Fruit fly (Drosophila melanogaster) whole organism, embryonic: ENCODE data around the gene CG6791.

Experiments
- CG10431 ChIP-seq: fragments of 200-800 bp; sonication (Bioruptor generic); optimal IDR thresholded peaks from 3 replicates; lab custom pipeline; 2018; ENCODE audit warnings: missing biosample characterization, mild to moderate bottlenecking, missing genetic modification characterization
- CG15011 ChIP-seq: fragments of 200-800 bp; sonication (Bioruptor generic); optimal IDR thresholded peaks from 3 replicates; lab custom pipeline; 2018; ENCODE audit warnings: missing biosample characterization, mild to moderate bottlenecking, missing genetic modification characterization
- CG15073 ChIP-seq: fragments of 200-800 bp; sonication (Bioruptor generic); optimal IDR thresholded peaks from 2 replicates; lab custom pipeline; 2016; ENCODE audit warnings: missing biosample characterization, missing genetic modification characterization
- HHEX ChIP-seq: fragments of 200-800 bp; sonication (Bioruptor generic); optimal IDR thresholded peaks from 3 replicates; lab custom pipeline; 2017; ENCODE audit warnings: missing biosample characterization, mild to moderate bottlenecking, missing genetic modification characterization, missing genetic modification reagents
- Hr3 ChIP-seq: fragments of 200-800 bp; sonication (Bioruptor generic); optimal IDR thresholded peaks from 3 replicates; lab custom pipeline; 2016; ENCODE audit warnings: missing biosample characterization, missing genetic modification characterization
- Kr ChIP-seq: fragments of 200-800 bp; sonication (Bioruptor generic); optimal IDR thresholded peaks from 2 replicates; lab custom pipeline; 2017; ENCODE audit warnings: missing biosample characterization, mild to moderate bottlenecking, missing genetic modification characterization
- Sry-β ChIP-seq: fragments of 200-800 bp; sonication (Bioruptor generic); optimal IDR thresholded peaks from 2 replicates; lab custom pipeline; 2018; ENCODE audit warnings: missing biosample characterization, mild to moderate bottlenecking, missing genetic modification characterization, moderate library complexity
- Trl ChIP-seq, 3 experiments: fragments of >200 bp in 2 of 3; fragments of 200-800 bp in 1 of 3; sonication (Bioruptor generic) in 1 of 3; optimal IDR thresholded peaks; 2 replicates in 1 of 3; 3 replicates in 2 of 3; lab custom pipeline; 2016 to 2017; ENCODE audit warnings: missing biosample characterization in 1 of 3, missing genetic modification characterization in 1 of 3
- ase ChIP-seq: fragments of 200-800 bp; sonication (Bioruptor generic); IDR thresholded peaks from 3 replicates; pipeline ENCODE4 v1.3.6; 2022; ENCODE audit warnings: missing biosample characterization, missing genetic modification characterization
- da ChIP-seq: fragments of 200-800 bp; sonication (Bioruptor generic); optimal IDR thresholded peaks from 2 replicates; lab custom pipeline; 2016; ENCODE audit warnings: missing biosample characterization, missing genetic modification characterization
- eve ChIP-seq, 2 experiments: fragments of >200 bp; optimal IDR thresholded peaks; 2 replicates each; lab custom pipeline; 2017; ENCODE audit warnings: missing biosample characterization in 2 of 2, missing genetic modification characterization in 2 of 2
- klu ChIP-seq: fragments of 200-800 bp; sonication (Bioruptor generic); IDR thresholded peaks from 2 replicates; pipeline ENCODE4 v1.3.6; 2022; ENCODE audit warnings: missing biosample characterization, missing genetic modification characterization

DNA sequence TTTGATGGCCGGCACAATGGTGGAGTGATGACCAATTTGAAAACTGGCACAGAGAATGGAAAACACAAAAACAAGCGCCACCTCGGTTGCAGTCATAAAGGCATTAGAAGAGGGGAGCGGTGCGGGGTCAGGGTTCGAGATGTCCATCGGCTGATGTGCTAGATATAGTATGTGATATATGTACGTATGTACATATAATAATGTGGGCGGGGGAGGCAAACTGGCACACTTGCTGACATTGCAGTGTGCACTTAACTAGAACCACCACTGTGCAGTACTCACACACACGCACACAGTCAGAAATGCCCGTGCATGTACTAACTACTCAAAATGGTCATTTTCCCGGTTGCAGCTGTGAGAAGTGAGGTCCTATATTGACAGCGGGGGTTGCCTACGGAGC, 28.9 kb upstream of the CG6791 start:
- TF ChIP-seq Kr (GFP tag; lab: Kevin White, UChicago) (no peak), ase (GFP tag; lab: Robert Waterston, UW) (no peak), da (GFP tag; lab: Kevin White, UChicago) (no peak), CG15073 (GFP tag; lab: Kevin White, UChicago) (peak; percentile 97), CG15011 (no peak), CG10431 (GFP tag; lab: Kevin White, UChicago) (no peak), eve (GFP tag; optimal IDR thresholded peaks at IDR 0.05; lab: Kevin White, UChicago) (no peak), klu (GFP tag; lab: Robert Waterston, UW) (no peak), Sry-β (GFP tag; lab: Kevin White, UChicago) (no peak), Trl (optimal IDR thresholded peaks at IDR 0.05; lab: Kevin White, UChicago) (no peak), Trl (GFP tag; optimal IDR thresholded peaks at IDR 0.05; lab: Kevin White, UChicago) (no peak), Hr3 (GFP tag; lab: Kevin White, UChicago) (no peak), HHEX (no peak)
